Fruit fly (Drosophila melanogaster) whole organism, adult: Measurements from ENCODE around the gene CG13050.

Source experiments
- CG11617 ChIP-seq: fragments of 200-800 bp; sonication (Bioruptor generic); optimal IDR thresholded peaks from 2 replicates; lab custom pipeline; 2017; ENCODE audit warnings: mild to moderate bottlenecking, missing biosample characterization, missing genetic modification reagents, missing genetic modification characterization
- CG12768 ChIP-seq: fragments of 200-800 bp; sonication (Bioruptor generic); optimal IDR thresholded peaks from 2 replicates; lab custom pipeline; 2017; ENCODE audit warnings: missing biosample characterization, missing genetic modification characterization, mild to moderate bottlenecking, moderate library complexity, missing genetic modification reagents
- CG14711 ChIP-seq: fragments of 200-800 bp; sonication (Bioruptor generic); optimal IDR thresholded peaks from 2 replicates; lab custom pipeline; 2018; ENCODE audit warnings: missing biosample characterization, mild to moderate bottlenecking, missing genetic modification characterization, moderate library complexity
- CG1620 ChIP-seq: fragments of 200-800 bp; sonication (Bioruptor generic); optimal IDR thresholded peaks from 2 replicates; lab custom pipeline; 2016; ENCODE audit warnings: missing biosample characterization, missing genetic modification characterization
- CG33017 ChIP-seq: fragments of 200-800 bp; sonication (Bioruptor generic); optimal IDR thresholded peaks from 2 replicates; lab custom pipeline; 2018; ENCODE audit warnings: missing biosample characterization, mild to moderate bottlenecking, missing genetic modification characterization, moderate library complexity
- CG5204 ChIP-seq: fragments of 200-800 bp; sonication (Bioruptor generic); optimal IDR thresholded peaks from 2 replicates; lab custom pipeline; 2016; ENCODE audit warnings: missing biosample characterization, missing genetic modification characterization
- CG7045 ChIP-seq: fragments of 200-800 bp; sonication (Bioruptor generic); optimal IDR thresholded peaks from 2 replicates; lab custom pipeline; 2017; ENCODE audit warnings: missing biosample characterization, mild to moderate bottlenecking, missing genetic modification characterization
- CG7101 ChIP-seq: fragments of 200-800 bp; sonication (Bioruptor generic); optimal IDR thresholded peaks from 2 replicates; lab custom pipeline; 2018; ENCODE audit warnings: missing biosample characterization, mild to moderate bottlenecking, missing genetic modification characterization, moderate library complexity
- Clk ChIP-seq: fragments of 200-800 bp; sonication (Bioruptor generic); optimal IDR thresholded peaks from 2 replicates; lab custom pipeline; 2017; ENCODE audit warnings: missing biosample characterization, missing genetic modification characterization
- Crg-1 ChIP-seq: fragments of 200-800 bp; sonication (Bioruptor generic); optimal IDR thresholded peaks from 2 replicates; lab custom pipeline; 2016; ENCODE audit warnings: missing biosample characterization, missing genetic modification characterization
- Hr96 ChIP-seq: fragments of 200-800 bp; sonication (Bioruptor generic); optimal IDR thresholded peaks from 2 replicates; lab custom pipeline; 2016; ENCODE audit warnings: missing biosample characterization, missing genetic modification characterization
- Mnt ChIP-seq: fragments of 200-800 bp; sonication (Bioruptor generic); optimal IDR thresholded peaks from 2 replicates; lab custom pipeline; 2016; ENCODE audit warnings: missing biosample characterization, mild to moderate bottlenecking, missing genetic modification characterization
- bab1 ChIP-seq: fragments of 200-800 bp; sonication (Bioruptor generic); optimal IDR thresholded peaks from 3 replicates; lab custom pipeline; 2019; ENCODE audit warnings: missing biosample characterization, mild to moderate bottlenecking, missing genetic modification characterization, moderate library complexity
- cic ChIP-seq: fragments of 200-800 bp; sonication (Bioruptor generic); optimal IDR thresholded peaks from 2 replicates; lab custom pipeline; 2017; ENCODE audit warnings: missing biosample characterization, mild to moderate bottlenecking, missing genetic modification characterization, moderate library complexity
- cnc ChIP-seq, 2 experiments: fragments of >200 bp; optimal IDR thresholded peaks; 2 replicates each; lab custom pipeline; 2017
- kay ChIP-seq: fragments of 200-800 bp; sonication (Bioruptor generic); peaks from one replicate; lab custom pipeline; 2016; ENCODE audit warnings: missing biosample characterization, missing genetic modification characterization, borderline replicate concordance
- ovo ChIP-seq: fragments of 200-800 bp; sonication (Bioruptor generic); optimal IDR thresholded peaks from 2 replicates; lab custom pipeline; 2016; ENCODE audit warnings: missing biosample characterization, missing genetic modification characterization
- pad ChIP-seq: fragments of 200-800 bp; sonication (Bioruptor generic); optimal IDR thresholded peaks from 3 replicates; lab custom pipeline; 2017; ENCODE audit warnings: missing biosample characterization, missing genetic modification characterization, mild to moderate bottlenecking, moderate library complexity, missing genetic modification reagents
- tj ChIP-seq: fragments of 200-800 bp; sonication (Bioruptor generic); optimal IDR thresholded peaks from 3 replicates; lab custom pipeline; 2017; ENCODE audit warnings: missing biosample characterization, mild to moderate bottlenecking, missing genetic modification characterization, moderate library complexity
- toe ChIP-seq: fragments of 200-800 bp; sonication (Bioruptor generic); optimal IDR thresholded peaks from 2 replicates; lab custom pipeline; 2016; ENCODE audit warnings: missing biosample characterization, missing genetic modification characterization

The CG13050 gene

dm6 chr3L:16301153-16301552 is 22.1 kb upstream of the CG13050 start, which contains the start of gene CG4982:
Gene CG4982 (plus strand): TSS chr3L:16301453.
- no peak for TF ChIP-seq tj (GFP tag; lab: Kevin White, UChicago)
- no peak for TF ChIP-seq Crg-1 (GFP tag; lab: Kevin White, UChicago)
- no peak for TF ChIP-seq CG12768
- TF ChIP-seq CG33017 (tag; lab: Kevin White, UChicago) = no peak
- no peak for TF ChIP-seq CG7045 (GFP tag; lab: Kevin White, UChicago)
- TF ChIP-seq Hr96 = no peak
- TF ChIP-seq Clk = no peak
- TF ChIP-seq CG1620 = no peak

- TF ChIP-seq CG11617 = no peak
- TF ChIP-seq pad (GFP tag; lab: Kevin White, UChicago) = no peak
- no peak for TF ChIP-seq CG12768
These were observed 16.4 kb upstream of the CG13050 start, which contains the start of gene CG4962 for dm6 chr3L:16295447-16295846. Gene CG4962 (minus strand): TSS chr3L:16295547.

dm6 chr3L:16291678-16292077 is 12.6 kb upstream of the CG13050 start:
- no peak for TF ChIP-seq CG11617
- no peak for TF ChIP-seq CG1620
- TF ChIP-seq CG12768 = no peak
- TF ChIP-seq Clk = no peak
- no peak for TF ChIP-seq CG33017 (tag; lab: Kevin White, UChicago)
- no peak for TF ChIP-seq Crg-1 (GFP tag; lab: Kevin White, UChicago)
- no peak for TF ChIP-seq tj (GFP tag; lab: Kevin White, UChicago)
- TF ChIP-seq CG7101 (tag; lab: Kevin White, UChicago) = no peak
- no peak for TF ChIP-seq cic (GFP tag; lab: Kevin White, UChicago)
- no peak for TF ChIP-seq kay (GFP tag; lab: Kevin White, UChicago)
- TF ChIP-seq CG5204 (GFP tag; lab: Kevin White, UChicago) = no peak

- TF ChIP-seq Crg-1 (GFP tag; lab: Kevin White, UChicago) (no peak), CG11617 (no peak), toe (GFP tag; lab: Kevin White, UChicago) (no peak), CG1620 (no peak), bab1 (GFP tag; lab: Kevin White, UChicago) (no peak), CG5204 (GFP tag; lab: Kevin White, UChicago) (no peak), CG14711 (tag; lab: Kevin White, UChicago) (no peak), tj (GFP tag; lab: Kevin White, UChicago) (no peak)
These were observed 11.8 kb upstream of the CG13050 start, which contains the start of gene CG13045 for dm6 chr3L:16290850-16291249. Gene CG13045 (minus strand): TSS chr3L:16290950.

- no peak for TF ChIP-seq Hr96
These were observed 10.0 kb upstream of the CG13050 start for dm6 chr3L:16289067-16289466.

- TF ChIP-seq Mnt (GFP tag; lab: Kevin White, UChicago) = no peak
- TF ChIP-seq toe (GFP tag; lab: Kevin White, UChicago) = no peak
- TF ChIP-seq tj (GFP tag; lab: Kevin White, UChicago) = no peak
- TF ChIP-seq CG5204 (GFP tag; lab: Kevin White, UChicago) = no peak
- TF ChIP-seq Hr96 = no peak
- no peak for TF ChIP-seq CG12768
- no peak for TF ChIP-seq Clk
- no peak for TF ChIP-seq CG7101 (tag; lab: Kevin White, UChicago)
- no peak for TF ChIP-seq Crg-1 (GFP tag; lab: Kevin White, UChicago)
- TF ChIP-seq cnc (optimal IDR thresholded peaks at IDR 0.05; lab: Kevin White, UChicago) = no peak
- TF ChIP-seq cic (GFP tag; lab: Kevin White, UChicago) = no peak
- no peak for TF ChIP-seq CG14711 (tag; lab: Kevin White, UChicago)
- no peak for TF ChIP-seq CG11617
- TF ChIP-seq CG33017 (tag; lab: Kevin White, UChicago) = no peak
- TF ChIP-seq bab1 (GFP tag; lab: Kevin White, UChicago) = no peak
- no peak for TF ChIP-seq ovo (GFP tag; lab: Kevin White, UChicago)
- TF ChIP-seq CG1620 = no peak
- TF ChIP-seq pad (GFP tag; lab: Kevin White, UChicago) = no peak
- TF ChIP-seq CG7045 (GFP tag; lab: Kevin White, UChicago) = no peak
- TF ChIP-seq kay (GFP tag; lab: Kevin White, UChicago) = no peak
These were observed 9.3 kb upstream of the CG13050 start, which contains the start of gene CG13046 for dm6 chr3L:16288322-16288721. Gene CG13046 (minus strand): TSS chr3L:16288422.

- TF ChIP-seq CG12768 (no peak), Hr96 (no peak), CG1620 (no peak), CG14711 (tag; lab: Kevin White, UChicago) (no peak), ovo (GFP tag; lab: Kevin White, UChicago) (no peak), CG7045 (GFP tag; lab: Kevin White, UChicago) (no peak), cic (GFP tag; lab: Kevin White, UChicago) (no peak), CG33017 (tag; lab: Kevin White, UChicago) (no peak), Mnt (GFP tag; lab: Kevin White, UChicago) (no peak), pad (GFP tag; lab: Kevin White, UChicago) (no peak), cnc (optimal IDR thresholded peaks at IDR 0.05; lab: Kevin White, UChicago) (no peak), CG5204 (GFP tag; lab: Kevin White, UChicago) (no peak), bab1 (GFP tag; lab: Kevin White, UChicago) (no peak), toe (GFP tag; lab: Kevin White, UChicago) (no peak), CG11617 (no peak), tj (GFP tag; lab: Kevin White, UChicago) (no peak), kay (GFP tag; lab: Kevin White, UChicago) (no peak), CG7101 (tag; lab: Kevin White, UChicago) (no peak), Crg-1 (GFP tag; lab: Kevin White, UChicago) (no peak)
These were observed 7.2 kb upstream of the CG13050 start for dm6 chr3L:16286258-16286657.
